Worm (Caenorhabditis elegans): ENCODE data around the gene C15H11.13.

DNA sequence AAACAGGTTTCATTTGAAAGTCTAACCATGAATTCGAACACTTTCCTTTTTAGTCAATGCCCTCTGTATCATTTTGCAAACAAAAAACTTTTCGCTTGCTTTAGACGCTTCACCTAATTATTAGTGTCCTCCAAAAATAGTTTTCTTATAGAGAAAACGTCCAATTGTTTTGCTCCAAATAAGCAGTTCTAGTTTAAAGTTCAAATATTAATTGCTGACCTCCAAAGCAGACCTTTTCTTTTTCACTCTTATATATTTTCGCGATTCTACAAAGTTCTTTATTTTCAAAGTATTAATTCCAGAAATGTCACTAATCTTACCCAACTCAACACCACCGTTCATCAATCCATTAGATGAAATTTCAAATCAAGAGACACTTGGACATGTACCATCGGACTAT lies 13.9 kb downstream of the C15H11.13 start, which contains the start of gene gnrr-2:
- TF ChIP-seq aly-2 (tag; optimal IDR thresholded peaks at IDR 0.05) (no peak), lin-15B (tag; optimal IDR thresholded peaks at IDR 0.05) (no peak), nfya-1 (tag; optimal IDR thresholded peaks at IDR 0.05; ENCODE audit: insufficient read depth) (no peak)

Measured in whole organism, L3 larva.